Worm (Caenorhabditis elegans): ENCODE data around the gene sdz-23.

DNA sequence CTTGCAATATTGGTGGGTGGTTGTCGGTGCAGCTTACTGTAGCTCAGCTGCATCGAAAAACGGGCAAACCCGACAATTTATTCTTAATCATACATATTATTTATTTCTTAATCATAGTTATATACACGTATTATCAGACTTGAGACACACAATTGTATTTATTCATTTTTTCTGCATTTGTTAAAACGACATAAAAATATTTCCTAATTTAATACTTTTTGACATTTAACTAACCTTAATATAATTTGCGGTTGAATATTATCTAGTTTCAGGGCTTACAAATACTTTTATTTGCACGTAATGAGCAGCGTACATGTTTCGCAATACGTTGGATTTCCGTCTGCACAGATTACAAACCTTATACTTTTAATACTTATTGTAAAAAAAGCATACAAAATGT is 41.0 kb upstream of the sdz-23 start, which contains the start of gene str-138:
- no peak for TF ChIP-seq nhr-237 (tag; optimal IDR thresholded peaks at IDR 0.05)
- no peak for TF ChIP-seq unc-62 (GFP tag; optimal IDR thresholded peaks at IDR 0.05)
- TF ChIP-seq ztf-11 (tag; optimal IDR thresholded peaks at IDR 0.05) = no peak
- TF ChIP-seq bed-3 (GFP tag; optimal IDR thresholded peaks at IDR 0.05) = no peak

All from whole organism, mixed stage, embryonic.